Worm (Caenorhabditis elegans) whole organism, late embryonic: ENCODE results near the gene pcs-1.

Experiments
- C08G9.2 ChIP-seq: sonication (generic microtip); optimal IDR thresholded peaks from 2 replicates; lab custom pipeline; 2016; ENCODE audit warnings: mild to moderate bottlenecking, missing genetic modification characterization, moderate library complexity, missing compliant biosample characterization
- F13H6.1 ChIP-seq: sonication (generic microtip); optimal IDR thresholded peaks from 2 replicates; lab custom pipeline; 2016; ENCODE audit warnings: missing genetic modification characterization, missing compliant biosample characterization
- T23F11.4 ChIP-seq: fragments of 200-800 bp; sonication (Bioruptor generic); optimal IDR thresholded peaks from 2 replicates; lab custom pipeline; 2018; ENCODE audit warnings: mild to moderate bottlenecking, missing genetic modification characterization, missing compliant biosample characterization
- Y22D7AL.16 ChIP-seq: sonication (generic microtip); optimal IDR thresholded peaks from 2 replicates; lab custom pipeline; 2016; ENCODE audit warnings: missing genetic modification characterization, missing compliant biosample characterization
- ahr-1 ChIP-seq: sonication (generic microtip); optimal IDR thresholded peaks from 2 replicates; lab custom pipeline; 2016; ENCODE audit warnings: missing genetic modification characterization, missing compliant biosample characterization
- ama-1 ChIP-seq: fragments of 150-350 bp; optimal IDR thresholded peaks from 2 replicates; lab custom pipeline; 2014
- ceh-14 ChIP-seq: sonication (generic microtip); optimal IDR thresholded peaks from 2 replicates; lab custom pipeline; 2016; ENCODE audit warnings: missing genotype, missing genetic modification characterization, missing compliant biosample characterization
- ceh-18 ChIP-seq: sonication (generic microtip); optimal IDR thresholded peaks from 2 replicates; lab custom pipeline; 2016; ENCODE audit warnings: missing genetic modification characterization, missing compliant biosample characterization
- ceh-19 ChIP-seq: fragments of 200-800 bp; sonication (Bioruptor generic); optimal IDR thresholded peaks from 2 replicates; lab custom pipeline; 2018; ENCODE audit warnings: mild to moderate bottlenecking, missing genetic modification characterization, missing compliant biosample characterization
- ceh-2 ChIP-seq: sonication (generic microtip); optimal IDR thresholded peaks from 2 replicates; lab custom pipeline; 2016; ENCODE audit warnings: missing genotype, missing genetic modification characterization, missing compliant biosample characterization
- ceh-22 ChIP-seq: sonication (generic microtip); optimal IDR thresholded peaks from 2 replicates; lab custom pipeline; 2017; ENCODE audit warnings: missing biosample characterization, missing genetic modification characterization
- ceh-24 ChIP-seq: sonication (generic microtip); optimal IDR thresholded peaks from 2 replicates; lab custom pipeline; 2016; ENCODE audit warnings: mild to moderate bottlenecking, missing genetic modification characterization, missing compliant biosample characterization
- ceh-34 ChIP-seq: sonication (generic microtip); optimal IDR thresholded peaks from 2 replicates; lab custom pipeline; 2016; ENCODE audit warnings: mild to moderate bottlenecking, missing genetic modification characterization, missing compliant biosample characterization
- ceh-48 ChIP-seq: sonication (generic microtip); optimal IDR thresholded peaks from 2 replicates; lab custom pipeline; 2016; ENCODE audit warnings: missing genetic modification characterization, inconsistent platforms, missing compliant biosample characterization
- ceh-9 ChIP-seq: sonication (generic microtip); optimal IDR thresholded peaks from 2 replicates; lab custom pipeline; 2016; ENCODE audit warnings: mild to moderate bottlenecking, missing genetic modification characterization, inconsistent platforms, missing compliant biosample characterization
- che-1 ChIP-seq: sonication (generic microtip); optimal IDR thresholded peaks from 2 replicates; lab custom pipeline; 2016; ENCODE audit warnings: mild to moderate bottlenecking, missing genetic modification characterization, missing compliant biosample characterization
- dve-1 ChIP-seq: sonication (generic microtip); optimal IDR thresholded peaks from 2 replicates; lab custom pipeline; 2017; ENCODE audit warnings: antibody characterized with exemption, mild to moderate bottlenecking, missing genetic modification characterization, missing compliant biosample characterization
- elt-2 ChIP-seq: sonication (generic microtip); optimal IDR thresholded peaks from 2 replicates; lab custom pipeline; 2016; ENCODE audit warnings: missing genetic modification reagents, missing genetic modification characterization, missing compliant biosample characterization
- elt-4 ChIP-seq: sonication (generic microtip); optimal IDR thresholded peaks from 2 replicates; lab custom pipeline; 2016; ENCODE audit warnings: missing genetic modification characterization, missing compliant biosample characterization
- ets-4 ChIP-seq: sonication (generic microtip); optimal IDR thresholded peaks from 2 replicates; lab custom pipeline; 2016; ENCODE audit warnings: missing genetic modification characterization, missing compliant biosample characterization
- eyg-1 ChIP-seq: sonication (generic microtip); optimal IDR thresholded peaks from 2 replicates; lab custom pipeline; 2016; ENCODE audit warnings: missing genotype, missing genetic modification characterization, missing compliant biosample characterization
- fax-1 ChIP-seq: sonication (generic microtip); optimal IDR thresholded peaks from 2 replicates; lab custom pipeline; 2016; ENCODE audit warnings: missing genotype, missing genetic modification characterization, missing compliant biosample characterization
- fkh-10 ChIP-seq: fragments of 150-350 bp; optimal IDR thresholded peaks from 2 replicates; lab custom pipeline; 2014; ENCODE audit warnings: missing biosample characterization, missing genetic modification reagents, missing genetic modification characterization
- fkh-6 ChIP-seq: sonication (generic microtip); optimal IDR thresholded peaks from 2 replicates; lab custom pipeline; 2016; ENCODE audit warnings: missing genetic modification characterization, missing compliant biosample characterization
- hlh-15 ChIP-seq: sonication (generic microtip); optimal IDR thresholded peaks from 2 replicates; lab custom pipeline; 2016; ENCODE audit warnings: missing genetic modification characterization, missing compliant biosample characterization
- hlh-30 ChIP-seq: sonication (generic microtip); optimal IDR thresholded peaks from 2 replicates; lab custom pipeline; 2017; ENCODE audit warnings: antibody characterized with exemption, missing genetic modification characterization, missing compliant biosample characterization; ENCODE audit not compliant: insufficient read depth
- hlh-8 ChIP-seq: sonication (generic microtip); optimal IDR thresholded peaks from 2 replicates; lab custom pipeline; 2016; ENCODE audit warnings: missing genotype, missing genetic modification characterization, missing compliant biosample characterization
- lim-6 ChIP-seq: sonication (generic microtip); optimal IDR thresholded peaks from 2 replicates; lab custom pipeline; 2016; ENCODE audit warnings: missing genetic modification characterization, missing compliant biosample characterization
- lin-11 ChIP-seq: fragments of 200-800 bp; sonication (Bioruptor generic); optimal IDR thresholded peaks from 2 replicates; lab custom pipeline; 2018; ENCODE audit warnings: mild to moderate bottlenecking, missing genetic modification characterization, missing compliant biosample characterization
- madf-2 ChIP-seq: sonication (generic microtip); optimal IDR thresholded peaks from 2 replicates; lab custom pipeline; 2017; ENCODE audit warnings: missing genetic modification characterization, missing compliant biosample characterization
- mec-3 ChIP-seq: sonication (generic microtip); optimal IDR thresholded peaks from 2 replicates; lab custom pipeline; 2016; ENCODE audit warnings: borderline replicate concordance, missing genetic modification characterization, missing compliant biosample characterization
- nfya-1 ChIP-seq: sonication (generic microtip); optimal IDR thresholded peaks from 2 replicates; lab custom pipeline; 2017; ENCODE audit warnings: missing genetic modification characterization, mild to moderate bottlenecking, missing compliant biosample characterization, antibody characterized with exemption, moderate library complexity
- nhr-11 ChIP-seq: fragments of 150-350 bp; optimal IDR thresholded peaks from 2 replicates; lab custom pipeline; 2014; ENCODE audit warnings: missing biosample characterization, missing genetic modification characterization
- npax-4 ChIP-seq: sonication (generic microtip); optimal IDR thresholded peaks from 2 replicates; lab custom pipeline; 2016; ENCODE audit warnings: missing genetic modification characterization, missing compliant biosample characterization
- odd-2 ChIP-seq: sonication (generic microtip); optimal IDR thresholded peaks from 2 replicates; lab custom pipeline; 2017; ENCODE audit warnings: antibody characterized with exemption, mild to moderate bottlenecking, missing genetic modification characterization, missing compliant biosample characterization
- pat-9 ChIP-seq: fragments of 200-800 bp; sonication (Bioruptor generic); optimal IDR thresholded peaks from 2 replicates; lab custom pipeline; 2018; ENCODE audit warnings: mild to moderate bottlenecking, missing genetic modification characterization, moderate library complexity, missing compliant biosample characterization
- pax-1 ChIP-seq: fragments of 150-350 bp; optimal IDR thresholded peaks from 2 replicates; lab custom pipeline; 2014; ENCODE audit warnings: missing biosample characterization, missing genetic modification characterization
- pha-2 ChIP-seq: sonication (generic microtip); optimal IDR thresholded peaks from 2 replicates; lab custom pipeline; 2017; ENCODE audit warnings: mild to moderate bottlenecking, missing genetic modification characterization, missing compliant biosample characterization
- pqm-1 ChIP-seq: sonication (generic microtip); optimal IDR thresholded peaks from 2 replicates; lab custom pipeline; 2016; ENCODE audit warnings: missing genetic modification characterization, missing compliant biosample characterization
- ref-2 ChIP-seq: sonication (generic microtip); optimal IDR thresholded peaks from 2 replicates; lab custom pipeline; 2016; ENCODE audit warnings: missing genetic modification characterization, missing compliant biosample characterization
- rnt-1 ChIP-seq: sonication (generic microtip); optimal IDR thresholded peaks from 2 replicates; lab custom pipeline; 2016; ENCODE audit warnings: missing genetic modification characterization, missing compliant biosample characterization
- sdc-2 ChIP-seq: sonication (generic microtip); optimal IDR thresholded peaks from 2 replicates; lab custom pipeline; 2016; ENCODE audit warnings: missing genotype, missing genetic modification characterization, missing compliant biosample characterization
- sox-2 ChIP-seq: fragments of 200-800 bp; sonication (Bioruptor generic); IDR thresholded peaks from 2 replicates; pipeline ENCODE4 v1.3.6; 2022; ENCODE audit warnings: missing genetic modification reagents, missing genetic modification characterization, missing compliant biosample characterization
- sox-4 ChIP-seq: sonication (generic microtip); optimal IDR thresholded peaks from 2 replicates; lab custom pipeline; 2017; ENCODE audit warnings: mild to moderate bottlenecking, missing genetic modification characterization, inconsistent platforms, missing compliant biosample characterization
- syd-9 ChIP-seq: sonication (generic microtip); optimal IDR thresholded peaks from 2 replicates; lab custom pipeline; 2016; ENCODE audit warnings: mild to moderate bottlenecking, missing genetic modification characterization, moderate library complexity, missing compliant biosample characterization
- tbx-2 ChIP-seq: sonication (generic microtip); optimal IDR thresholded peaks from 2 replicates; lab custom pipeline; 2016; ENCODE audit warnings: missing genetic modification characterization, missing compliant biosample characterization
- tbx-7 ChIP-seq: sonication (generic microtip); optimal IDR thresholded peaks from 2 replicates; lab custom pipeline; 2016; ENCODE audit warnings: missing genotype, missing genetic modification characterization, missing compliant biosample characterization
- unc-42 ChIP-seq: sonication (generic microtip); optimal IDR thresholded peaks from 2 replicates; lab custom pipeline; 2016; ENCODE audit warnings: missing genotype, missing genetic modification characterization, missing compliant biosample characterization
- unc-86 ChIP-seq: sonication (generic microtip); optimal IDR thresholded peaks from 2 replicates; lab custom pipeline; 2016; ENCODE audit warnings: missing genetic modification characterization, missing compliant biosample characterization
- zip-5 ChIP-seq: sonication (generic microtip); optimal IDR thresholded peaks from 2 replicates; lab custom pipeline; 2016; ENCODE audit warnings: missing genetic modification characterization, missing compliant biosample characterization
- ztf-16 ChIP-seq: sonication (generic microtip); optimal IDR thresholded peaks from 2 replicates; lab custom pipeline; 2017; ENCODE audit warnings: missing genetic modification characterization, missing compliant biosample characterization

Gene pcs-1

DNA sequence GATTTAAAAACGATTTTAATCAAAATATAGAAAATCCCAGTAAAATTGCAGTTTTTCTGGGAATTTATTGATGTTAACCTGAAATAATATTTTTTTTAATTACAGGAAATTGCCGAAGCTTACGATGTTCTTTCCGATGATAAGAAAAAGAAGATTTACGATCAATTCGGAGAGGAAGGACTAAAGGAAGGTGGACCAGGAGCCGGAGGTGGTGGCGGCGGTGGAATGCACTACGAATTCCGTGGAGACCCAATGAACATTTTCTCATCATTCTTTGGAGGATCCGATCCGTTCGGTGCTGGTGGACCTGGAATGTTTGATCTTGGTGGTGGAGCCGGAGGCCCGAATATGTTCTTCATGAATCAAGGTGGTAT, 31.6 kb downstream of the pcs-1 start:
- TF ChIP-seq ceh-24 (tag; lab: Kevin White, UChicago): no peak
- TF ChIP-seq T23F11.4 (GFP tag; lab: Kevin White, UChicago): no peak
- TF ChIP-seq fkh-6: no peak
- no peak for TF ChIP-seq sox-2 (GFP tag; lab: Robert Waterston, UW)
- no peak for TF ChIP-seq C08G9.2 (tag; lab: Kevin White, UChicago)
- TF ChIP-seq, all 69 proteins: peak for 0

- TF ChIP-seq ceh-34 (tag; lab: Kevin White, UChicago): peak; percentile 86
- TF ChIP-seq ceh-9 (tag; lab: Kevin White, UChicago): no peak
- no peak for TF ChIP-seq pha-2 (tag; lab: Kevin White, UChicago)
- peak; percentile 77 for TF ChIP-seq rnt-1 (tag; lab: Kevin White, UChicago)
- no peak for TF ChIP-seq pat-9 (tag; lab: Kevin White, UChicago)
- no peak for TF ChIP-seq F13H6.1 (tag; lab: Kevin White, UChicago)
- peak; percentile 77 for TF ChIP-seq unc-42 (tag; lab: Kevin White, UChicago)
- peak; percentile 4 for TF ChIP-seq ceh-14
- peak; percentile 85 for TF ChIP-seq ceh-18 (tag; lab: Kevin White, UChicago)
- TF ChIP-seq fkh-10 (GFP tag; lab: Kevin White, UChicago): no peak
- TF ChIP-seq unc-86 (tag; lab: Kevin White, UChicago): peak; percentile 14
- no peak for TF ChIP-seq mec-3 (tag; lab: Kevin White, UChicago)
- no peak for TF ChIP-seq sox-4 (tag; lab: Kevin White, UChicago)
- no peak for TF ChIP-seq eyg-1
- no peak for TF ChIP-seq fkh-6
- no peak for TF ChIP-seq zip-5
- peak; percentile 60 for TF ChIP-seq C08G9.2 (tag; lab: Kevin White, UChicago)
- peak; percentile 15 for TF ChIP-seq tbx-7 (tag; lab: Kevin White, UChicago)
- TF ChIP-seq ceh-19 (GFP tag; lab: Kevin White, UChicago): peak; percentile 30
- TF ChIP-seq ceh-2 (tag; lab: Kevin White, UChicago): peak; percentile 49
- TF ChIP-seq ztf-16 (tag; lab: Kevin White, UChicago): peak; percentile 3
- no peak for TF ChIP-seq Y22D7AL.16 (tag; lab: Kevin White, UChicago)
- TF ChIP-seq ahr-1 (tag; lab: Kevin White, UChicago): no peak
- TF ChIP-seq ama-1 (lab: Kevin White, UChicago): peak; percentile 27
- peak; percentile 52 for TF ChIP-seq pqm-1 (tag; lab: Kevin White, UChicago)
- peak; percentile 83 for TF ChIP-seq hlh-30 (tag; lab: Kevin White, UChicago)
- TF ChIP-seq ceh-22 (tag; lab: Kevin White, UChicago): peak; percentile 3
- TF ChIP-seq sdc-2 (tag; lab: Kevin White, UChicago): peak; percentile 55
- peak; percentile 90 for TF ChIP-seq nfya-1
- no peak for TF ChIP-seq fax-1 (tag; lab: Kevin White, UChicago)
- peak; percentile 61 for TF ChIP-seq pax-1 (tag; lab: Kevin White, UChicago)
- TF ChIP-seq sox-2 (GFP tag; lab: Robert Waterston, UW): no peak
- TF ChIP-seq hlh-15 (tag; lab: Kevin White, UChicago): no peak
- no peak for TF ChIP-seq nhr-11 (tag; lab: Kevin White, UChicago)
- TF ChIP-seq tbx-2 (tag; lab: Kevin White, UChicago): peak; percentile 79
- no peak for TF ChIP-seq ceh-24 (tag; lab: Kevin White, UChicago)
- no peak for TF ChIP-seq elt-4 (tag; lab: Kevin White, UChicago)
- peak; percentile 71 for TF ChIP-seq syd-9 (tag; lab: Kevin White, UChicago)
- TF ChIP-seq ets-4 (tag; lab: Kevin White, UChicago): peak; percentile 33
- peak; percentile 29 for TF ChIP-seq dve-1 (tag; lab: Kevin White, UChicago)
- TF ChIP-seq npax-4: no peak
- peak; percentile 65 for TF ChIP-seq madf-2
- TF ChIP-seq ceh-48: peak; percentile 31
- peak; percentile 93 for TF ChIP-seq ref-2 (tag; lab: Kevin White, UChicago)
- TF ChIP-seq elt-2 (tag; lab: Kevin White, UChicago): peak; percentile 73
- TF ChIP-seq che-1: no peak
- TF ChIP-seq lin-11: no peak
- no peak for TF ChIP-seq lim-6 (tag; lab: Kevin White, UChicago)
- TF ChIP-seq hlh-8: peak; percentile 36
- TF ChIP-seq odd-2: no peak
Measured at ce11 chrII:11545299-11545951, 32.1 kb downstream of the pcs-1 start, which contains the start of gene dnj-13. Gene dnj-13, plus strand, starts transcription at chrII:11545701.
